Worm (Caenorhabditis elegans) whole organism, L1 larva: Measurements from ENCODE around the gene Y39A1A.22.

ENCODE experiments used
- hlh-4 ChIP-seq: sonication (generic microtip); optimal IDR thresholded peaks from 2 replicates; lab custom pipeline; 2016; ENCODE audit warnings: mild to moderate bottlenecking, missing genetic modification characterization, missing compliant biosample characterization
- sox-4 ChIP-seq: sonication (generic microtip); optimal IDR thresholded peaks from 2 replicates; lab custom pipeline; 2016; ENCODE audit warnings: missing genetic modification characterization, missing compliant biosample characterization

ce11 chrIII:10711192-10711673 lies 4.4 kb upstream of the Y39A1A.22 start, which contains the start of gene W09D10.5:
- TF ChIP-seq hlh-4 (tag; lab: Kevin White, UChicago) = no peak
- TF ChIP-seq sox-4 (tag; lab: Kevin White, UChicago) = no peak
